Fruit fly (Drosophila melanogaster): ENCODE results near the gene IP3K2.
A peak's percentile ranks its signal among the peaks of the same experiment; 100 is the strongest.

DNA sequence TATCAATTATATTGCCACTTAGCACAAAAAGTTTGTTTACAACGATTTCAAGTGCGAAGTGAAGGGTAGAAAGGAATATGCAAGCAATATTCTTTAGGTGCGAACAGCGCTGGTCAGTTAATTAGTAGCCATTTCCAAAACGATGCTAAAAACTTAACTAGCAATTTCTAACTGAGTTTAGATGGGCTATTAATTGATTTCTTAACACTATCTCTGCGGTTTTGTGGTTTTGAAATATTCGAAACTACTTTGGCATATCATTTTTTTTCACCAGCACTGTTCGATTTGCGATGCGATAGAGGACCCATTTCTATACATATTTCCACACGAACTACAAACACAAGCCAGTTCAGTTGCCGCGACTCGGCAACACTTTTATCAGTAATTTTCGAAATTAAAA, 73.1 kb downstream of the IP3K2 start:
- TF ChIP-seq Ets98B (GFP tag; IDR thresholded peaks at IDR 0.05) (peak; percentile 65), Pif1A (GFP tag; optimal IDR thresholded peaks at IDR 0.05) (peak; percentile 48), CG15710 (tag; optimal IDR thresholded peaks at IDR 0.05) (peak; percentile 49), CG8159 (tag; optimal IDR thresholded peaks at IDR 0.05) (peak; percentile 51), CG12605 (GFP tag; IDR thresholded peaks at IDR 0.05) (peak; percentile 51; the same call in 1 of the 2 replicates), rn (GFP tag; IDR thresholded peaks at IDR 0.05) (no peak), CG4496 (GFP tag; IDR thresholded peaks at IDR 0.05) (peak; percentile 80), CG13204 (GFP tag; optimal IDR thresholded peaks at IDR 0.05) (no peak)
